Fruit fly (Drosophila melanogaster) whole organism, embryonic: Measurements from ENCODE around the gene unk.
A peak's percentile ranks its signal among the peaks of the same experiment; 100 is the strongest.

Experiments used
- CG10147 ChIP-seq: fragments of 200-800 bp; sonication (Bioruptor generic); optimal IDR thresholded peaks from 2 replicates; lab custom pipeline; 2019; ENCODE audit warnings: missing biosample characterization, mild to moderate bottlenecking, missing genetic modification characterization, moderate library complexity
- CG10462 ChIP-seq: fragments of 200-800 bp; sonication (Bioruptor generic); optimal IDR thresholded peaks from 2 replicates; lab custom pipeline; 2016; ENCODE audit warnings: missing biosample characterization, missing genetic modification characterization
- CG10565 ChIP-seq: fragments of 200-800 bp; sonication (Bioruptor generic); optimal IDR thresholded peaks from 3 replicates; lab custom pipeline; 2016; ENCODE audit warnings: missing biosample characterization, mild to moderate bottlenecking, missing genetic modification characterization
- CG11247 ChIP-seq: fragments of 200-800 bp; sonication (Bioruptor generic); IDR thresholded peaks from 2 replicates; pipeline ENCODE4 v1.3.6; 2022; ENCODE audit warnings: missing biosample characterization, missing genetic modification characterization
- CG12155 ChIP-seq: fragments of 200-800 bp; sonication (Bioruptor generic); optimal IDR thresholded peaks from 3 replicates; lab custom pipeline; 2016; ENCODE audit warnings: missing biosample characterization, missing genetic modification characterization
- CG12659 ChIP-seq: fragments of 200-800 bp; sonication (Bioruptor generic); optimal IDR thresholded peaks from 3 replicates; lab custom pipeline; 2017; ENCODE audit warnings: mild to moderate bottlenecking, missing biosample characterization, missing genetic modification reagents, missing genetic modification characterization
- CG13296 ChIP-seq: fragments of 200-800 bp; sonication (Bioruptor generic); optimal IDR thresholded peaks from 3 replicates; lab custom pipeline; 2018; ENCODE audit warnings: missing biosample characterization, mild to moderate bottlenecking, missing genetic modification characterization
- CG15601 ChIP-seq: fragments of 200-800 bp; sonication (Bioruptor generic); optimal IDR thresholded peaks from 3 replicates; lab custom pipeline; 2019; ENCODE audit warnings: missing biosample characterization, mild to moderate bottlenecking, missing genetic modification characterization, moderate library complexity
- CG17186 ChIP-seq: fragments of 200-800 bp; sonication (Bioruptor generic); optimal IDR thresholded peaks from 3 replicates; lab custom pipeline; 2017; ENCODE audit warnings: missing biosample characterization, missing genetic modification reagents, missing genetic modification characterization
- CG17568 ChIP-seq: fragments of 200-800 bp; sonication (Bioruptor generic); optimal IDR thresholded peaks from 2 replicates; lab custom pipeline; 2018; ENCODE audit warnings: missing biosample characterization, mild to moderate bottlenecking, missing genetic modification characterization, moderate library complexity
- CG31388 ChIP-seq: fragments of 200-800 bp; sonication (Bioruptor generic); optimal IDR thresholded peaks from 2 replicates; lab custom pipeline; 2016; ENCODE audit warnings: missing biosample characterization, missing genetic modification characterization
- CG31441 ChIP-seq: fragments of 200-800 bp; sonication (Bioruptor generic); IDR thresholded peaks from 2 replicates; pipeline ENCODE4 v1.3.6; 2022; ENCODE audit warnings: missing biosample characterization, missing genetic modification characterization
- CG32772 ChIP-seq: fragments of 200-800 bp; sonication (Bioruptor generic); IDR thresholded peaks from 2 replicates; pipeline ENCODE4 v1.3.6; 2022; ENCODE audit warnings: missing biosample characterization, missing genetic modification characterization
- CG33213 ChIP-seq: fragments of 200-800 bp; sonication (Bioruptor generic); optimal IDR thresholded peaks from 3 replicates; lab custom pipeline; 2016; ENCODE audit warnings: missing biosample characterization, missing genetic modification characterization
- CG4360 ChIP-seq: fragments of 200-800 bp; sonication (Bioruptor generic); IDR thresholded peaks from 2 replicates; pipeline ENCODE4 v1.3.6; 2022; ENCODE audit warnings: missing biosample characterization, missing genetic modification characterization
- CG43689 ChIP-seq: fragments of 200-800 bp; sonication (Bioruptor generic); IDR thresholded peaks from 2 replicates; pipeline ENCODE4 v1.3.6; 2022; ENCODE audit warnings: missing biosample characterization, missing genetic modification characterization
- CG6683 ChIP-seq: fragments of 200-800 bp; sonication (Bioruptor generic); optimal IDR thresholded peaks from 2 replicates; lab custom pipeline; 2017; ENCODE audit warnings: missing biosample characterization, mild to moderate bottlenecking, missing genetic modification characterization, missing genetic modification reagents
- CG6813 ChIP-seq: fragments of 200-800 bp; sonication (Bioruptor generic); optimal IDR thresholded peaks from 2 replicates; lab custom pipeline; 2017; ENCODE audit warnings: missing biosample characterization, missing genetic modification characterization, mild to moderate bottlenecking, moderate library complexity, missing genetic modification reagents
- CG8290 ChIP-seq, 3 experiments: fragments of 200-800 bp; sonication (Bioruptor generic); optimal IDR thresholded peaks; 2 replicates each; lab custom pipeline; 2016 to 2019; ENCODE audit warnings: missing biosample characterization in 3 of 3, missing genetic modification characterization in 3 of 3, mild to moderate bottlenecking in 2 of 3, moderate library complexity in 1 of 3
- CG8924 ChIP-seq: fragments of 200-800 bp; optimal IDR thresholded peaks from 3 replicates; lab custom pipeline; 2019; ENCODE audit warnings: missing biosample characterization, mild to moderate bottlenecking, missing genetic modification characterization, moderate library complexity
- Doc2 ChIP-seq: fragments of 200-800 bp; sonication (Bioruptor generic); IDR thresholded peaks from 2 replicates; pipeline ENCODE4 v1.3.6; 2022; ENCODE audit warnings: missing biosample characterization, missing genetic modification characterization
- HHEX ChIP-seq: fragments of 200-800 bp; sonication (Bioruptor generic); optimal IDR thresholded peaks from 3 replicates; lab custom pipeline; 2017; ENCODE audit warnings: missing biosample characterization, mild to moderate bottlenecking, missing genetic modification characterization, missing genetic modification reagents
- HmgD ChIP-seq: fragments of 200-800 bp; sonication (Bioruptor generic); optimal IDR thresholded peaks from 3 replicates; lab custom pipeline; 2016; ENCODE audit warnings: missing biosample characterization, missing genetic modification characterization
- Lpt ChIP-seq: fragments of >200 bp; optimal IDR thresholded peaks from 2 replicates; lab custom pipeline; 2018; ENCODE audit warnings: missing biosample characterization, missing genetic modification characterization
- MBD-R2 ChIP-seq: fragments of 200-800 bp; sonication (Bioruptor generic); IDR thresholded peaks from 2 replicates; pipeline ENCODE4 v1.3.6; 2022; ENCODE audit warnings: missing biosample characterization, missing genetic modification characterization
- Med ChIP-seq: fragments of 200-800 bp; sonication (Bioruptor generic); peaks from one replicate; lab custom pipeline; 2016; ENCODE audit warnings: missing biosample characterization, missing genetic modification characterization, mild to moderate bottlenecking, inconsistent platforms, moderate library complexity
- Oaz ChIP-seq: fragments of 200-800 bp; sonication (Bioruptor generic); IDR thresholded peaks from 2 replicates; pipeline ENCODE4 v1.3.6; 2022; ENCODE audit warnings: missing biosample characterization, missing genetic modification characterization
- Sox102F ChIP-seq: fragments of 200-800 bp; sonication (Bioruptor generic); optimal IDR thresholded peaks from 2 replicates; lab custom pipeline; 2018; ENCODE audit warnings: missing biosample characterization, mild to moderate bottlenecking, missing genetic modification characterization, moderate library complexity
- Stat92E ChIP-seq, 3 experiments: fragments of >200 bp in 2 of 3; fragments of 200-800 bp in 1 of 3; sonication (Bioruptor generic) in 1 of 3; optimal IDR thresholded peaks; 2 replicates each; lab custom pipeline; 2017 to 2019; ENCODE audit warnings: missing biosample characterization in 3 of 3, missing genetic modification characterization in 3 of 3, mild to moderate bottlenecking in 1 of 3, moderate library complexity in 1 of 3
- Vsx1 ChIP-seq: fragments of 200-800 bp; sonication (Bioruptor generic); optimal IDR thresholded peaks from 2 replicates; lab custom pipeline; 2017; ENCODE audit warnings: missing biosample characterization, mild to moderate bottlenecking, missing genetic modification characterization, missing genetic modification reagents
- Xbp1 ChIP-seq: fragments of 200-800 bp; sonication (Bioruptor generic); optimal IDR thresholded peaks from 3 replicates; lab custom pipeline; 2016; ENCODE audit warnings: missing biosample characterization, mild to moderate bottlenecking, missing genetic modification characterization
- ac ChIP-seq: fragments of 200-800 bp; sonication (Bioruptor generic); optimal IDR thresholded peaks from 3 replicates; lab custom pipeline; 2017; ENCODE audit warnings: missing biosample characterization, mild to moderate bottlenecking, missing genetic modification characterization
- amos ChIP-seq: fragments of 200-800 bp; sonication (Bioruptor generic); IDR thresholded peaks from 2 replicates; pipeline ENCODE4 v1.3.6; 2022; ENCODE audit warnings: missing biosample characterization, missing genetic modification characterization; ENCODE audit not compliant: partially characterized antibody
- az2 ChIP-seq: fragments of 200-800 bp; sonication (Bioruptor generic); optimal IDR thresholded peaks from 3 replicates; lab custom pipeline; 2016; ENCODE audit warnings: missing biosample characterization, missing genetic modification characterization
- chinmo ChIP-seq: fragments of 200-800 bp; sonication (Bioruptor generic); IDR thresholded peaks from 4 replicates; pipeline ENCODE4 v1.3.6; 2022; ENCODE audit warnings: missing biosample characterization, missing genetic modification characterization; ENCODE audit not compliant: partially characterized antibody
- crol ChIP-seq: fragments of 200-800 bp; sonication (Bioruptor generic); IDR thresholded peaks from 2 replicates; pipeline ENCODE4 v1.3.6; 2022; ENCODE audit warnings: missing biosample characterization, missing genetic modification characterization
- eve ChIP-seq, 2 experiments: fragments of >200 bp; optimal IDR thresholded peaks; 2 replicates each; lab custom pipeline; 2017; ENCODE audit warnings: missing biosample characterization in 2 of 2, missing genetic modification characterization in 2 of 2
- hth ChIP-seq: fragments of >200 bp; optimal IDR thresholded peaks from 2 replicates; lab custom pipeline; 2017; ENCODE audit warnings: inconsistent platforms
- jigr1 ChIP-seq: fragments of 200-800 bp; sonication (Bioruptor generic); IDR thresholded peaks from 3 replicates; pipeline ENCODE4 v1.3.6; 2022; ENCODE audit warnings: missing biosample characterization, missing genetic modification characterization
- oc ChIP-seq: fragments of 200-800 bp; sonication (Bioruptor generic); optimal IDR thresholded peaks from 2 replicates; lab custom pipeline; 2018; ENCODE audit warnings: missing biosample characterization, mild to moderate bottlenecking, missing genetic modification characterization, moderate library complexity
- salm ChIP-seq: fragments of 200-800 bp; sonication (Bioruptor generic); optimal IDR thresholded peaks from 2 replicates; lab custom pipeline; 2018; ENCODE audit warnings: missing biosample characterization, mild to moderate bottlenecking, missing genetic modification characterization
- sc ChIP-seq, 3 experiments: fragments of >200 bp in 2 of 3; fragments of 200-800 bp in 1 of 3; sonication (Bioruptor generic) in 1 of 3; optimal IDR thresholded peaks; 2 replicates in 2 of 3; 3 replicates in 1 of 3; lab custom pipeline; 2017; ENCODE audit warnings: mild to moderate bottlenecking in 1 of 3, missing biosample characterization in 1 of 3, missing genetic modification characterization in 1 of 3, missing genetic modification reagents in 1 of 3
- sisA ChIP-seq: fragments of 200-800 bp; sonication (Bioruptor generic); IDR thresholded peaks from 2 replicates; pipeline ENCODE4 v1.3.6; 2022; ENCODE audit warnings: missing biosample characterization, missing genetic modification characterization
- slbo ChIP-seq: fragments of 200-800 bp; sonication (Bioruptor generic); IDR thresholded peaks from 2 replicates; pipeline ENCODE4 v1.3.6; 2022; ENCODE audit warnings: missing biosample characterization, missing genetic modification characterization
- toy ChIP-seq: fragments of 200-800 bp; sonication (Bioruptor generic); IDR thresholded peaks from 2 replicates; pipeline ENCODE4 v1.3.6; 2022; ENCODE audit warnings: missing biosample characterization, missing genetic modification characterization
- twi ChIP-seq: fragments of 200-800 bp; optimal IDR thresholded peaks from 2 replicates; lab custom pipeline; 2019; ENCODE audit warnings: missing biosample characterization, mild to moderate bottlenecking, missing genetic modification characterization, moderate library complexity
- vvl ChIP-seq: fragments of 200-800 bp; sonication (Bioruptor generic); IDR thresholded peaks from 2 replicates; pipeline ENCODE4 v1.3.6; 2022; ENCODE audit warnings: missing biosample characterization, missing genetic modification characterization
- wdn ChIP-seq: fragments of 200-800 bp; sonication (Bioruptor generic); IDR thresholded peaks from 2 replicates; pipeline ENCODE4 v1.3.6; 2022; ENCODE audit warnings: missing biosample characterization, missing genetic modification characterization
- wek ChIP-seq: fragments of 200-800 bp; sonication (Bioruptor generic); optimal IDR thresholded peaks from 3 replicates; lab custom pipeline; 2018; ENCODE audit warnings: missing biosample characterization, mild to moderate bottlenecking, missing genetic modification characterization, moderate library complexity
- yki ChIP-seq: fragments of >200 bp; optimal IDR thresholded peaks from 3 replicates; lab custom pipeline; 2018

Gene unk

DNA sequence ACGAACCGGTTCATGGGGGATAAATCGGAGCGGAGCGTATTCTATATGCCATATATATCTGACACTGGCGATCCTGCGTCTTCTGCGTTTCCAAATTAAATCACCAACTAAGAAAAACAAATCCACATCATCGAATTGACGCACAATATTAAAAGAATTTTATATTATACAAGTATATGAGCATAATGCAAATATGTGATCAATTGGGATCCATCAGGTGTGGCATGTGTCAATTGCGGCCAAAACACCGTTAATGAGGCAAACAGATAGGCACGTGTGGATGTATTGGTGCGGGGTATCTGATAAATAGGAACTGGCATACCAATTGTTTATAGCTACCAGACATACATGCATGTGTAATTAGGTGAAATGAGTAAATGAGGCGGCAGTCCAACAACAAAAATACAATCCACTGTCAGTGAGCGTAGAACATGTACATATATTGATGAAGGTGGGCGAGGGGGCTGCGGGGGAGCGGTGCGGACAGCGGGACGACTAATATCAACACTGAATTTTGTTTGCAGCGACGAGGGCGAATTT lies 20.5 kb upstream of the unk start (continued):
- TF ChIP-seq CG33213 (GFP tag; lab: Kevin White, UChicago) (no peak), az2 (no peak), hth (lab: Kevin White, UChicago) (no peak), oc (tag; lab: Kevin White, UChicago) (no peak), HHEX (GFP tag; lab: Kevin White, UChicago) (peak; percentile 48), CG12659 (GFP tag; lab: Kevin White, UChicago) (peak; percentile 4), CG12155 (GFP tag; lab: Kevin White, UChicago) (no peak), crol (GFP tag; lab: Robert Waterston, UW) (peak; percentile 87), CG8290 (GFP tag; optimal IDR thresholded peaks at IDR 0.05; lab: Kevin White, UChicago) (no peak), CG8290 (tag; optimal IDR thresholded peaks at IDR 0.05; lab: Kevin White, UChicago) (peak in 1 of 2 experiments; percentile 42), salm (tag; lab: Kevin White, UChicago) (no peak), Doc2 (GFP tag; lab: Robert Waterston, UW) (no peak), CG17186 (GFP tag; lab: Kevin White, UChicago) (no peak), yki (lab: Kevin White, UChicago) (no peak), eve (GFP tag; optimal IDR thresholded peaks at IDR 0.05; lab: Kevin White, UChicago) (no peak), CG4360 (GFP tag; lab: Robert Waterston, UW) (no peak), Stat92E (GFP tag; optimal IDR thresholded peaks at IDR 0.05; lab: Kevin White, UChicago) (no peak), CG17568 (no peak), CG31441 (GFP tag; lab: Robert Waterston, UW) (no peak), Med (GFP tag; lab: Kevin White, UChicago) (peak; percentile 84), Sox102F (GFP tag; lab: Kevin White, UChicago) (no peak), CG15601 (tag; lab: Kevin White, UChicago) (no peak), sisA (no peak), amos (GFP tag; lab: Robert Waterston, UW) (no peak), CG10147 (GFP tag; lab: Kevin White, UChicago) (no peak), HmgD (GFP tag; lab: Kevin White, UChicago) (no peak), Oaz (GFP tag; lab: Robert Waterston, UW) (no peak), CG13296 (GFP tag; lab: Kevin White, UChicago) (no peak), sc (optimal IDR thresholded peaks at IDR 0.05; lab: Kevin White, UChicago) (no peak), sc (GFP tag; optimal IDR thresholded peaks at IDR 0.05; lab: Kevin White, UChicago) (no peak), wek (peak; percentile 12), Xbp1 (GFP tag; lab: Kevin White, UChicago) (no peak), ac (no peak), CG10462 (GFP tag; lab: Kevin White, UChicago) (no peak), CG8924 (no peak), Vsx1 (peak; percentile 33), CG10565 (GFP tag; lab: Kevin White, UChicago) (no peak), CG6683 (no peak), toy (GFP tag; lab: Robert Waterston, UW) (0 out of 2 replicates have a peak, but pooled peaks have one; percentile 6), vvl (0 out of 2 replicates have a peak, but pooled peaks have one; percentile 9), chinmo (0 out of 4 replicates have a peak, but pooled peaks have one; percentile 37), MBD-R2 (GFP tag; lab: Robert Waterston, UW) (no peak), CG31388 (no peak), Lpt (GFP tag; lab: Kevin White, UChicago) (no peak), CG32772 (no peak), wdn (GFP tag; lab: Robert Waterston, UW) (no peak), CG43689 (no peak), CG6813 (GFP tag; lab: Kevin White, UChicago) (peak; percentile 15), jigr1 (GFP tag; lab: Robert Waterston, UW) (no peak), twi (no peak), slbo (GFP tag; lab: Robert Waterston, UW) (peak; percentile 30; the same call in 1 of the 2 replicates), CG11247 (GFP tag; lab: Robert Waterston, UW) (no peak)
